Worm (Caenorhabditis elegans) whole organism, early embryonic: ENCODE results near the gene ptpn-22.

Experiments used
- B0310.2 ChIP-seq: sonication (generic microtip); optimal IDR thresholded peaks from 2 replicates; lab custom pipeline; 2016; ENCODE audit warnings: mild to moderate bottlenecking, missing genetic modification characterization, missing compliant biosample characterization
- F13C5.2 ChIP-seq: sonication (generic microtip); optimal IDR thresholded peaks from 2 replicates; lab custom pipeline; 2017; ENCODE audit warnings: mild to moderate bottlenecking, missing genetic modification characterization, inconsistent platforms, missing compliant biosample characterization
- ama-1 ChIP-seq: fragments of 150-350 bp; optimal IDR thresholded peaks from 2 replicates; lab custom pipeline; 2014
- ets-7 ChIP-seq: sonication (generic microtip); optimal IDR thresholded peaks from 2 replicates; lab custom pipeline; 2016; ENCODE audit warnings: missing genotype, missing genetic modification characterization, missing compliant biosample characterization
- flt-1 ChIP-seq: fragments of 200-800 bp; sonication (Bioruptor generic); IDR thresholded peaks from 2 replicates; pipeline ENCODE4 v1.3.6; 2022; ENCODE audit warnings: missing genetic modification characterization, missing compliant biosample characterization
- scrt-1 ChIP-seq: fragments of 200-800 bp; sonication (Bioruptor generic); IDR thresholded peaks from 2 replicates; pipeline ENCODE4 v1.3.6; 2022; ENCODE audit warnings: missing genetic modification characterization, missing compliant biosample characterization
- sea-1 ChIP-seq: fragments of 200-800 bp; sonication (Bioruptor generic); conservative IDR thresholded peaks from 2 replicates; pipeline ENCODE4 v1.3.6; 2022; ENCODE audit warnings: missing genetic modification characterization, missing compliant biosample characterization
- tbx-11 ChIP-seq: fragments of 200-800 bp; sonication (Bioruptor generic); IDR thresholded peaks from 2 replicates; pipeline ENCODE4 v1.3.6; 2022; ENCODE audit warnings: missing genetic modification characterization, missing compliant biosample characterization
- tbx-37 ChIP-seq: fragments of 200-800 bp; sonication (Bioruptor generic); conservative IDR thresholded peaks from 2 replicates; pipeline ENCODE4 v1.3.6; 2022; ENCODE audit warnings: missing genetic modification reagents, missing genetic modification characterization, missing compliant biosample characterization

ce11 chrIV:1751243-1751642 is 11.2 kb upstream of the ptpn-22 start:
- TF ChIP-seq F13C5.2 (tag; lab: Kevin White, UChicago) (no peak), sea-1 (no peak), ama-1 (no peak), B0310.2 (tag; lab: Kevin White, UChicago) (no peak), tbx-11 (GFP tag; lab: Robert Waterston, UW) (no peak), tbx-37 (GFP tag; lab: Robert Waterston, UW) (no peak), scrt-1 (GFP tag; lab: Robert Waterston, UW) (no peak), ets-7 (tag; lab: Kevin White, UChicago) (no peak), flt-1 (GFP tag; lab: Robert Waterston, UW) (no peak)
